Worm (Caenorhabditis elegans) whole organism, young adult: ENCODE data around the gene let-4.

Experiments
- B0019.2 ChIP-seq: fragments of 200-800 bp; sonication (Bioruptor generic); conservative IDR thresholded peaks from 2 replicates; pipeline ENCODE4 v1.3.6; 2022; ENCODE audit warnings: missing genetic modification reagents, missing genetic modification characterization, missing compliant biosample characterization
- B0035.1 ChIP-seq: sonication (generic microtip); optimal IDR thresholded peaks from 2 replicates; lab custom pipeline; 2016; ENCODE audit warnings: missing genetic modification characterization, mild to moderate bottlenecking, missing compliant biosample characterization, missing genotype, missing genetic modification reagents
- B0336.3 ChIP-seq: fragments of 200-800 bp; sonication (Bioruptor generic); IDR thresholded peaks from 2 replicates; pipeline ENCODE4 v1.3.6; 2022; ENCODE audit warnings: missing genetic modification characterization, missing compliant biosample characterization
- D2030.7 ChIP-seq: fragments of 200-800 bp; sonication (Bioruptor generic); IDR thresholded peaks from 2 replicates; pipeline ENCODE4 v1.3.6; 2022; ENCODE audit warnings: missing genetic modification reagents, missing genetic modification characterization, missing compliant biosample characterization
- F37B4.10 ChIP-seq: fragments of 200-800 bp; sonication (Bioruptor generic); IDR thresholded peaks from 2 replicates; pipeline ENCODE4 v1.3.6; 2022; ENCODE audit warnings: missing genetic modification characterization, missing compliant biosample characterization
- F55B11.4 ChIP-seq: sonication (generic microtip); optimal IDR thresholded peaks from 2 replicates; lab custom pipeline; 2016; ENCODE audit warnings: missing compliant biosample characterization, missing genetic modification characterization, borderline replicate concordance; ENCODE audit not compliant: insufficient read depth
- F57C9.4 ChIP-seq: sonication (generic microtip); optimal IDR thresholded peaks from 2 replicates; lab custom pipeline; 2017; ENCODE audit warnings: mild to moderate bottlenecking, missing genetic modification characterization, missing compliant biosample characterization
- K11D2.4 ChIP-seq: fragments of 200-800 bp; sonication (Bioruptor generic); IDR thresholded peaks from 2 replicates; pipeline ENCODE4 v1.3.6; 2022; ENCODE audit warnings: missing genetic modification reagents, missing genetic modification characterization, missing compliant biosample characterization
- aptf-2 ChIP-seq: fragments of 200-800 bp; sonication (Bioruptor generic); conservative IDR thresholded peaks from 2 replicates; pipeline ENCODE4 v1.3.6; 2022; ENCODE audit warnings: missing genetic modification reagents, missing genetic modification characterization, missing compliant biosample characterization
- atf-7 ChIP-seq: sonication (generic microtip); optimal IDR thresholded peaks from 2 replicates; lab custom pipeline; 2017; ENCODE audit warnings: mild to moderate bottlenecking, missing genetic modification characterization, missing compliant biosample characterization
- athp-1 ChIP-seq: sonication (generic microtip); optimal IDR thresholded peaks from 2 replicates; lab custom pipeline; 2017; ENCODE audit warnings: mild to moderate bottlenecking, missing genetic modification characterization, missing compliant biosample characterization
- attf-3 ChIP-seq: fragments of 200-800 bp; sonication (Bioruptor generic); conservative IDR thresholded peaks from 2 replicates; pipeline ENCODE4 v1.3.6; 2022; ENCODE audit warnings: missing genetic modification reagents, missing genetic modification characterization, missing compliant biosample characterization
- attf-5 ChIP-seq: fragments of 200-800 bp; sonication (Bioruptor generic); optimal IDR thresholded peaks from 2 replicates; lab custom pipeline; 2018; ENCODE audit warnings: mild to moderate bottlenecking, missing genetic modification characterization, missing compliant biosample characterization
- bed-1 ChIP-seq: fragments of 200-800 bp; sonication (Bioruptor generic); IDR thresholded peaks from 2 replicates; pipeline ENCODE4 v1.3.6; 2022; ENCODE audit warnings: missing genetic modification reagents, missing genetic modification characterization, missing compliant biosample characterization
- cebp-1 ChIP-seq, 2 experiments: fragments of 200-800 bp in 1 of 2; sonication (Bioruptor generic) in 1 of 2; sonication (generic microtip) in 1 of 2; IDR thresholded peaks in 1 of 2; optimal IDR thresholded peaks in 1 of 2; 2 replicates each; pipeline versions ENCODE4 v1.3.6 to Lab custom; 2017 to 2022; ENCODE audit warnings: missing compliant biosample characterization in 2 of 2, missing genetic modification characterization in 2 of 2, mild to moderate bottlenecking in 1 of 2, missing genetic modification reagents in 1 of 2, moderate library complexity in 1 of 2
- ceh-27 ChIP-seq: fragments of 200-800 bp; sonication (Bioruptor generic); optimal IDR thresholded peaks from 2 replicates; lab custom pipeline; 2018; ENCODE audit warnings: mild to moderate bottlenecking, missing genetic modification characterization, moderate library complexity, missing compliant biosample characterization
- ceh-58 ChIP-seq: fragments of 200-800 bp; sonication (Bioruptor generic); IDR thresholded peaks from 2 replicates; pipeline ENCODE4 v1.3.6; 2022; ENCODE audit warnings: missing genetic modification characterization, missing compliant biosample characterization
- dox-1 ChIP-seq: fragments of 200-800 bp; sonication (Bioruptor generic); IDR thresholded peaks from 2 replicates; pipeline ENCODE4 v1.3.6; 2022; ENCODE audit warnings: missing genetic modification reagents, missing genetic modification characterization, missing compliant biosample characterization
- dpl-1 ChIP-seq: fragments of 150-350 bp; optimal IDR thresholded peaks from 2 replicates; lab custom pipeline; 2014; ENCODE audit warnings: missing biosample characterization, missing genetic modification reagents, missing genetic modification characterization
- egl-18 ChIP-seq: fragments of 200-800 bp; sonication (Bioruptor generic); IDR thresholded peaks from 2 replicates; pipeline ENCODE4 v1.3.6; 2022; ENCODE audit warnings: missing genetic modification reagents, missing genetic modification characterization, missing compliant biosample characterization
- gei-17 ChIP-seq: fragments of 200-800 bp; sonication (Bioruptor generic); optimal IDR thresholded peaks from 2 replicates; lab custom pipeline; 2018; ENCODE audit warnings: mild to moderate bottlenecking, missing genetic modification characterization, missing compliant biosample characterization
- him-1 ChIP-seq: sonication (generic microtip); optimal IDR thresholded peaks from 2 replicates; lab custom pipeline; 2016; ENCODE audit warnings: missing genotype, missing genetic modification reagents, missing genetic modification characterization, missing compliant biosample characterization
- hlh-26 ChIP-seq: fragments of 200-800 bp; sonication (Bioruptor generic); conservative IDR thresholded peaks from 2 replicates; pipeline ENCODE4 v1.3.6; 2022; ENCODE audit warnings: missing genetic modification reagents, missing genetic modification characterization, missing compliant biosample characterization
- hmg-1.2 ChIP-seq: fragments of 200-800 bp; sonication (Bioruptor generic); IDR thresholded peaks from 2 replicates; pipeline ENCODE4 v1.3.6; 2022; ENCODE audit warnings: missing genetic modification reagents, missing genetic modification characterization, missing compliant biosample characterization
- hrde-1 ChIP-seq: sonication (generic microtip); optimal IDR thresholded peaks from 2 replicates; lab custom pipeline; 2016; ENCODE audit warnings: missing genetic modification characterization, mild to moderate bottlenecking, missing compliant biosample characterization, moderate library complexity, missing genotype, missing genetic modification reagents, borderline replicate concordance
- hsf-1 ChIP-seq: fragments of 200-800 bp; sonication (Bioruptor generic); IDR thresholded peaks from 2 replicates; pipeline ENCODE4 v1.3.6; 2022; ENCODE audit warnings: missing genetic modification reagents, missing genetic modification characterization, missing compliant biosample characterization
- lag-1 ChIP-seq: fragments of 200-800 bp; sonication (Bioruptor generic); IDR thresholded peaks from 2 replicates; pipeline ENCODE4 v1.3.6; 2022; ENCODE audit warnings: missing genetic modification reagents, missing genetic modification characterization, missing compliant biosample characterization
- let-526 ChIP-seq: fragments of 200-800 bp; sonication (Bioruptor generic); IDR thresholded peaks from 2 replicates; pipeline ENCODE4 v1.3.6; 2022; ENCODE audit warnings: missing genetic modification reagents, missing genetic modification characterization, missing compliant biosample characterization
- lin-26 ChIP-seq: fragments of 200-800 bp; sonication (Bioruptor generic); IDR thresholded peaks from 2 replicates; pipeline ENCODE4 v1.3.6; 2022; ENCODE audit warnings: missing genetic modification reagents, missing genetic modification characterization, missing compliant biosample characterization
- lin-35 ChIP-seq, 3 experiments: fragments of 150-350 bp in 2 of 3; sonication (generic microtip) in 1 of 3; optimal IDR thresholded peaks; 2 replicates each; lab custom pipeline; 2014 to 2018; ENCODE audit warnings: missing biosample characterization in 3 of 3, missing genetic modification characterization in 3 of 3, missing genetic modification reagents in 3 of 3
- lin-40 ChIP-seq: sonication (generic microtip); optimal IDR thresholded peaks from 2 replicates; lab custom pipeline; 2016; ENCODE audit warnings: missing genetic modification characterization, mild to moderate bottlenecking, missing compliant biosample characterization, missing genotype, missing genetic modification reagents
- lsy-27 ChIP-seq: sonication (generic microtip); optimal IDR thresholded peaks from 2 replicates; lab custom pipeline; 2017; ENCODE audit warnings: missing genetic modification characterization, mild to moderate bottlenecking, missing compliant biosample characterization, antibody characterized with exemption, missing genotype, borderline replicate concordance; ENCODE audit not compliant: insufficient read depth
- madf-10 ChIP-seq: sonication (generic microtip); optimal IDR thresholded peaks from 2 replicates; lab custom pipeline; 2016; ENCODE audit warnings: mild to moderate bottlenecking, missing genetic modification characterization, missing compliant biosample characterization
- madf-3 ChIP-seq: fragments of 200-800 bp; sonication (Bioruptor generic); IDR thresholded peaks from 2 replicates; pipeline ENCODE4 v1.3.6; 2022; ENCODE audit warnings: missing genetic modification reagents, missing genetic modification characterization, missing compliant biosample characterization
- madf-6 ChIP-seq: fragments of 200-800 bp; sonication (Bioruptor generic); IDR thresholded peaks from 2 replicates; pipeline ENCODE4 v1.3.6; 2022; ENCODE audit warnings: missing genetic modification reagents, missing genetic modification characterization, missing compliant biosample characterization
- madf-8 ChIP-seq: fragments of 200-800 bp; sonication (Bioruptor generic); conservative IDR thresholded peaks from 2 replicates; pipeline ENCODE4 v1.3.6; 2022; ENCODE audit warnings: missing genetic modification reagents, missing genetic modification characterization, missing compliant biosample characterization
- mcd-1 ChIP-seq: fragments of 200-800 bp; sonication (Bioruptor generic); IDR thresholded peaks from 2 replicates; pipeline ENCODE4 v1.3.6; 2022; ENCODE audit warnings: missing genetic modification reagents, missing genetic modification characterization, missing compliant biosample characterization
- nhr-80 ChIP-seq: sonication (generic microtip); optimal IDR thresholded peaks from 2 replicates; lab custom pipeline; 2016; ENCODE audit warnings: missing genetic modification characterization, missing compliant biosample characterization
- rpc-1 ChIP-seq, 2 experiments: fragments of 150-350 bp in 1 of 2; sonication (generic microtip) in 1 of 2; optimal IDR thresholded peaks; 2 replicates each; lab custom pipeline; 2014 to 2018; ENCODE audit warnings: missing biosample characterization in 1 of 2, missing genetic modification characterization in 1 of 2, missing genetic modification reagents in 1 of 2, missing genotype in 1 of 2
- sea-2 ChIP-seq: fragments of 200-800 bp; sonication (Bioruptor generic); IDR thresholded peaks from 2 replicates; pipeline ENCODE4 v1.3.6; 2022; ENCODE audit warnings: missing genetic modification characterization, missing compliant biosample characterization
- snpc-4 ChIP-seq, 5 experiments: fragments of 150-350 bp in 1 of 5; sonication (generic microtip) in 4 of 5; optimal IDR thresholded peaks; 2 replicates each; lab custom pipeline; 2014 to 2018; ENCODE audit warnings: missing genetic modification characterization in 5 of 5, missing biosample characterization in 3 of 5, antibody characterized with exemption in 2 of 5, mild to moderate bottlenecking in 2 of 5, missing compliant biosample characterization in 2 of 5, missing genotype in 2 of 5, moderate library complexity in 2 of 5, missing genetic modification reagents in 1 of 5
- somi-1 ChIP-seq: fragments of 200-800 bp; sonication (Bioruptor generic); optimal IDR thresholded peaks from 2 replicates; lab custom pipeline; 2018; ENCODE audit warnings: mild to moderate bottlenecking, missing genetic modification characterization, missing compliant biosample characterization
- sptf-2 ChIP-seq: fragments of 200-800 bp; sonication (Bioruptor generic); optimal IDR thresholded peaks from 2 replicates; lab custom pipeline; 2018; ENCODE audit warnings: mild to moderate bottlenecking, missing genetic modification characterization, missing compliant biosample characterization
- tlf-1 ChIP-seq: fragments of 200-800 bp; sonication (Bioruptor generic); optimal IDR thresholded peaks from 2 replicates; lab custom pipeline; 2018; ENCODE audit warnings: mild to moderate bottlenecking, missing genetic modification characterization, missing compliant biosample characterization
- unc-130 ChIP-seq: sonication (generic microtip); optimal IDR thresholded peaks from 2 replicates; lab custom pipeline; 2016; ENCODE audit warnings: missing genetic modification reagents, missing genetic modification characterization, missing compliant biosample characterization
- zfh-2 ChIP-seq: fragments of 200-800 bp; sonication (Bioruptor generic); conservative IDR thresholded peaks from 2 replicates; pipeline ENCODE4 v1.3.6; 2022; ENCODE audit warnings: missing genetic modification reagents, missing genetic modification characterization, missing compliant biosample characterization

The let-4 gene

DNA sequence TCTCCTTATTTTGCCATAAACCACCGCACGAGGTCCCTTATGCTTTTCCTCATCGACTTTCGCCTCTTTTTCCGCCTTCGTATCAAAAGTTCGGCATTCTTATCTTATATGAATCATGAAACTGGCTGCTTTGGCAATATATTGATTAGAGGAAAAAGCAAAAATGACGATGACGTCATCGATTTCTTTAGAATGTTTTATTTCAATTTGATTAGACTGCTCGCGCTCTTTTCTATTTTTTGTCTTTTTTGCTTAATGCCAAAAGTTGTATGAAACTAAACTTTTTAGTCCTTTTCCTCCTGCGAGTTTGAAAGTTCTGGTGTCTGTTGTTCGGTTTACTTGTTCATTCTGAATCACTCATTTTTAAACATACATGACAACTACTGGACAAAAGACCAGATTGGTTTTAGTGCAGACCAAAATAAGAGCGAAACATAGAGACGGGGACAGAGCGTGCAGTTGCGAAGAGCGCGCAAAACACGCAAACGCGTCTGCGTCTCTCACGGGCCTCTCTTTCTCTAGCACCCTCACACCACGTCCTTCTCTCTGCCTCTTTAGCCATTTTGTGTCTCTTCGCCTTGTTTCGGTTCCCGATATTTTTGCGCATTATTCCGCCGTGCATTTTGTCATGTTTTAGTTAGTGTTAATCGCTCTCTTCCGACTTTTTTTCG lies 32.5 kb downstream of the let-4 start:
- no peak for TF ChIP-seq rpc-1 (optimal IDR thresholded peaks at IDR 0.05; lab: Kevin White, UChicago)
- no peak for TF ChIP-seq rpc-1 (tag; optimal IDR thresholded peaks at IDR 0.05; lab: Kevin White, UChicago)
- TF ChIP-seq lag-1 (GFP tag; lab: Robert Waterston, UW), result no peak
- no peak for TF ChIP-seq B0035.1 (tag; lab: Kevin White, UChicago)
- no peak for TF ChIP-seq lsy-27 (tag; lab: Kevin White, UChicago)
- TF ChIP-seq F55B11.4 (tag; lab: Kevin White, UChicago), result no peak
- no peak for TF ChIP-seq cebp-1 (GFP tag; IDR thresholded peaks at IDR 0.05; lab: Robert Waterston, UW)
- peak; percentile 68 for TF ChIP-seq cebp-1 (tag; optimal IDR thresholded peaks at IDR 0.05; lab: Kevin White, UChicago)
- no peak for TF ChIP-seq him-1
- TF ChIP-seq madf-10 (tag; lab: Kevin White, UChicago), result no peak
- TF ChIP-seq unc-130 (GFP tag; lab: Kevin White, UChicago), result no peak
- peak; percentile 34 for TF ChIP-seq attf-5 (GFP tag; lab: Kevin White, UChicago)
- TF ChIP-seq madf-6 (GFP tag; lab: Robert Waterston, UW), result 0 out of 2 replicates have a peak, but pooled peaks have one; percentile 18
- TF ChIP-seq madf-8 (GFP tag; lab: Robert Waterston, UW), result no peak
- TF ChIP-seq B0019.2 (GFP tag; lab: Robert Waterston, UW), result no peak
- no peak for TF ChIP-seq bed-1
- TF ChIP-seq sptf-2, result no peak
- TF ChIP-seq dpl-1 (GFP tag; lab: Kevin White, UChicago), result no peak
- TF ChIP-seq lin-40 (tag; lab: Kevin White, UChicago), result peak; percentile 7
- no peak for TF ChIP-seq egl-18
- TF ChIP-seq let-526 (GFP tag; lab: Robert Waterston, UW), result no peak
- TF ChIP-seq madf-3 (GFP tag; lab: Robert Waterston, UW), result no peak
- TF ChIP-seq F37B4.10 (GFP tag; lab: Robert Waterston, UW), result no peak
- TF ChIP-seq hlh-26 (GFP tag; lab: Robert Waterston, UW), result no peak
- TF ChIP-seq hmg-1.2 (GFP tag; lab: Robert Waterston, UW), result peak; percentile 89; the same call in 1 of the 2 replicates
- no peak for TF ChIP-seq B0336.3
- TF ChIP-seq aptf-2 (GFP tag; lab: Robert Waterston, UW), result no peak
- no peak for TF ChIP-seq hsf-1
- TF ChIP-seq lin-26 (GFP tag; lab: Robert Waterston, UW), result no peak
- no peak for TF ChIP-seq sea-2 (GFP tag; lab: Robert Waterston, UW)
- TF ChIP-seq tlf-1 (GFP tag; lab: Kevin White, UChicago), result no peak
- TF ChIP-seq lin-35 (GFP tag; optimal IDR thresholded peaks at IDR 0.05; lab: Kevin White, UChicago), result peak in 1 of 3 experiments; percentile 32
- peak; percentile 29; the same call in 1 of the 2 replicates for TF ChIP-seq dox-1
- TF ChIP-seq K11D2.4 (GFP tag; lab: Robert Waterston, UW), result no peak
- TF ChIP-seq atf-7 (tag; lab: Kevin White, UChicago), result peak; percentile 77
- no peak for TF ChIP-seq athp-1 (tag; lab: Kevin White, UChicago)
- TF ChIP-seq mcd-1 (GFP tag; lab: Robert Waterston, UW), result no peak
- TF ChIP-seq ceh-58 (GFP tag; lab: Robert Waterston, UW), result no peak
- TF ChIP-seq zfh-2 (GFP tag; lab: Robert Waterston, UW), result peak; percentile 62
- TF ChIP-seq attf-3 (GFP tag; lab: Robert Waterston, UW), result no peak
- TF ChIP-seq somi-1 (GFP tag; lab: Kevin White, UChicago), result no peak
- TF ChIP-seq nhr-80 (tag; lab: Kevin White, UChicago), result peak; percentile 18
- TF ChIP-seq hrde-1 (tag; lab: Kevin White, UChicago), result no peak
- TF ChIP-seq gei-17 (GFP tag; lab: Kevin White, UChicago), result peak; percentile 33
- TF ChIP-seq snpc-4 (GFP tag; optimal IDR thresholded peaks at IDR 0.05; lab: Kevin White, UChicago), result no peak
- no peak for TF ChIP-seq snpc-4 (tag; optimal IDR thresholded peaks at IDR 0.05; lab: Kevin White, UChicago)
- peak; percentile 22 for TF ChIP-seq ceh-27 (GFP tag; lab: Kevin White, UChicago)
- no peak for TF ChIP-seq D2030.7 (GFP tag; lab: Robert Waterston, UW)
- TF ChIP-seq F57C9.4, result no peak
